Worm (Caenorhabditis elegans) whole organism, mixed stage, embryonic: ENCODE data around the gene saps-1.
A peak's percentile ranks its signal among the peaks of the same experiment; 100 is the strongest.

Experiments used
- ceh-43 ChIP-seq: fragments of 200-800 bp; sonication (Bioruptor generic); optimal IDR thresholded peaks from 2 replicates; lab custom pipeline; 2018; ENCODE audit warnings: mild to moderate bottlenecking, missing genetic modification characterization, moderate library complexity, missing compliant biosample characterization
- ces-1 ChIP-seq: fragments of 150-350 bp; optimal IDR thresholded peaks from 2 replicates; lab custom pipeline; 2014; ENCODE audit warnings: missing biosample characterization, missing genetic modification reagents, missing genetic modification characterization
- elt-1 ChIP-seq: sonication (generic microtip); optimal IDR thresholded peaks from 2 replicates; lab custom pipeline; 2017; ENCODE audit warnings: missing genetic modification characterization, mild to moderate bottlenecking, missing compliant biosample characterization, antibody characterized with exemption, moderate library complexity, borderline replicate concordance; ENCODE audit not compliant: insufficient read depth
- ham-2 ChIP-seq: fragments of 200-800 bp; sonication (Bioruptor generic); optimal IDR thresholded peaks from 2 replicates; lab custom pipeline; 2018; ENCODE audit warnings: mild to moderate bottlenecking, missing genetic modification characterization, missing compliant biosample characterization
- lsy-2 ChIP-seq: fragments of 150-350 bp; optimal IDR thresholded peaks from 2 replicates; lab custom pipeline; 2014; ENCODE audit warnings: missing biosample characterization, missing genetic modification characterization
- mep-1 ChIP-seq: fragments of 150-350 bp; optimal IDR thresholded peaks from 2 replicates; lab custom pipeline; 2017; ENCODE audit warnings: missing biosample characterization, missing genetic modification reagents, missing genetic modification characterization, inconsistent platforms
- nhr-12 ChIP-seq: fragments of 150-350 bp; optimal IDR thresholded peaks from 2 replicates; lab custom pipeline; 2014; ENCODE audit warnings: missing biosample characterization, missing genetic modification characterization
- nhr-237 ChIP-seq: fragments of 150-350 bp; optimal IDR thresholded peaks from 2 replicates; lab custom pipeline; 2014; ENCODE audit warnings: missing biosample characterization, missing genetic modification characterization
- nhr-28 ChIP-seq: fragments of 150-350 bp; optimal IDR thresholded peaks from 2 replicates; lab custom pipeline; 2014; ENCODE audit warnings: missing biosample characterization, missing genetic modification characterization
- snpc-4 ChIP-seq: fragments of 150-350 bp; optimal IDR thresholded peaks from 2 replicates; lab custom pipeline; 2014; ENCODE audit warnings: missing biosample characterization, missing genetic modification characterization
- sptf-1 ChIP-seq: sonication (generic microtip); optimal IDR thresholded peaks from 2 replicates; lab custom pipeline; 2017; ENCODE audit warnings: mild to moderate bottlenecking, missing genetic modification characterization, moderate library complexity, missing compliant biosample characterization
- unc-62 ChIP-seq: fragments of 150-350 bp; optimal IDR thresholded peaks from 2 replicates; lab custom pipeline; 2014; ENCODE audit warnings: missing biosample characterization, missing genetic modification reagents, missing genetic modification characterization
- ztf-11 ChIP-seq: fragments of 150-350 bp; optimal IDR thresholded peaks from 2 replicates; lab custom pipeline; 2014; ENCODE audit warnings: missing biosample characterization, missing genetic modification characterization

ce11 chrII:11283013-11283412 lies 14.5 kb upstream of the saps-1 start:
- TF ChIP-seq snpc-4 (tag; lab: Kevin White, UChicago) (no peak), unc-62 (peak; percentile 40), nhr-28 (tag; lab: Kevin White, UChicago) (no peak), mep-1 (tag; lab: Kevin White, UChicago) (no peak), ztf-11 (no peak), lsy-2 (no peak), ceh-43 (GFP tag; lab: Kevin White, UChicago) (no peak), ces-1 (GFP tag; lab: Kevin White, UChicago) (no peak), elt-1 (no peak), nhr-237 (no peak), nhr-12 (tag; lab: Kevin White, UChicago) (no peak), ham-2 (no peak), sptf-1 (tag; lab: Kevin White, UChicago) (no peak)
